Worm (Caenorhabditis elegans) whole organism, dauer: ENCODE results near the gene srlf-32.

ENCODE experiments used
- unc-62 ChIP-seq: sonication (generic microtip); optimal IDR thresholded peaks from 2 replicates; lab custom pipeline; 2017; ENCODE audit warnings: missing biosample characterization, missing genetic modification reagents, missing genetic modification characterization

srlf-32 gene

DNA sequence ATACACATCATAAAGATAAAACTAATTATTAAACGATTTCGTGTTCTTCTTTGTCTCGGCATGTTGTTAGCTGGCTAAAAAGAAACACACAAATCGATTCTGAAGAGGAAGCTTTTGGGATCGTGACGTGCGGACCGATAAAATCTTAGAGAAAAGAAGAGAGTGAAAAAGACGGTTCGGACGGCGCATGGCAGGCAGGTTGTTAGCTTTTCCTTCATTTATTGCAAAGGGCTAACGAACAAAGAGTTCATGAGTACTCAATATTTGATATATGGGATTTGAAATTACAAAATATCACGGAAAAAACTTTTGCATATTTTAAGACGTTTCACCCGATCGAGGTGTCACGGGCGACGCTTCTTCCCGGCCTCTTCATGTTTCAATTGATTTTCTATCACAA, 19.8 kb downstream of the srlf-32 start, which contains the start of gene ZK829.3:
TSS of gene ZK829.3 (minus strand) at position 101 of the 400 bp plus-strand sequence.
- TF ChIP-seq unc-62 = no peak

DNA sequence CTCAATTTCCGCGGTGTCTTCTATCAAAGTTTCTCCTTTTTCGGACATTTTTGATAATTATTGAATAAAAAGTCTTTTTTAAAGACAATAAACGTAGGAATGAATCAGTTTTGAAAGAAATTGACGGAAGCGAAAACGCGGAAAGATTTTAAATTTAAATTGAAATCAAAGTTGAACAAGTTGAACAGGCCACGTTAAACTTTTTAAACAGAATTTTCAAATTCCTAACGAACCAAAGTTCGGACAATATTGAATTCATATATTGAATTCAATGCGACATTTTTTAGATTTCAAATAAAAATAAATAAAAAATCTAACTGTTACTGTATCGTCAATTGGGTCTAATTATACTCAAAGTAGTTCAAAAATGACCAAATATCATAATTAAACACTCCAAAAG, 23.9 kb downstream of the srlf-32 start, which contains the start of gene hdl-1:
TSS of gene hdl-1 (minus strand) at position 101 of the 400 bp plus-strand sequence.
- TF ChIP-seq unc-62 = no peak

DNA sequence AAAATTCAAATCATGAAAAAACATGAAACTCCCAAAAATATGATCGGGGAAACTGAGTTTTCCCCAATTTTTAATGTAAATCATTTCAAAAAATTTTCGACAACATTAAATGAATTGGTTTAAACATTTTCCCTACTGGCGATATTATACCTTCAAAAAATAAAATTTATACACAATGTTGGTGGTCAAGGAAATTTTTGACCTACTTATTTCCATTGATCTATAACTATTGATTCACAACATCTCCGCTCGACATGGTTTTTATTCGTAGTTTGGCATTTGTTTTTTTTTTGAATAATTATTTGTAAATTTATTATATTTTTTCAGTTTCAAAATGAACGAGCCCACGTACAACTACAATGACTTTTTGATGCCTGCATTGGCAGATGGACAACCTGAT, 24.4 kb downstream of the srlf-32 start, which contains the start of gene tbx-36:
TSS of gene tbx-36 (plus strand) at position 301 of the 400 bp plus-strand sequence.
- no peak for TF ChIP-seq unc-62

DNA sequence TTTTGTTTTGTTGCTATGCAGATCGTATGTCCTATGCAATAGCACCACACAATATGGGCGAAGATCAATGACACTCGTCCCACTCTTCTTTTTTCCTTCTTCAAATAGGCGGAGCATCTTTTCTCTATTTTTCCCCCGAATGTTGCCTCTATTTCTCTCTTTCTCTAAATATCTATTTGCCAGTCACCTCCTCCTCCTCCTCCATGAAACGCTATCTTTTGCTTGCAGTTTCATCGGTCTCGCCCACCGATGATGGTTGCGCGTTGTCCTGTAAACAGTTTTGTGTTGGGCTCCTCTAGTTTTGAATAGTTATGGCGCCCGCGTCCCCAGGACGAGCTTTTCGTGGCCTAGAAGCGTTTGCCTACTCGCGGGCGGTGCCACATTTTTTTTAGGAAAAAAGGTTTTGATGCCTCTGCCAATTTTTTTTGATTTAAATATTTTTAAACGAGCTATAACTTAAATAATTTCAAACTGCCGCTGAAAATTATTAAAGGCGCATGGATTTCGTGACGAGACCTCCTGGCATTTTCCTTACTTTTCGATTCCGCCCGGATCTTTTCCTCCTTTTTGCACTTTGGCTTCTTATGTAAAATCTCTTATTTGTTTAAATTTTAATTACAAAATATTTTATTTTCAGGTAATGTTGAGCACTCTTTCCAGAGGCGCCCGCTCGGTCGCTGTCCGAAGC, 26.9 kb downstream of the srlf-32 start, which contains the start of gene gdh-1:
TSS of gene gdh-1 (plus strand) at position 638 of the 688 bp plus-strand sequence.
- TF ChIP-seq unc-62 = no peak

DNA sequence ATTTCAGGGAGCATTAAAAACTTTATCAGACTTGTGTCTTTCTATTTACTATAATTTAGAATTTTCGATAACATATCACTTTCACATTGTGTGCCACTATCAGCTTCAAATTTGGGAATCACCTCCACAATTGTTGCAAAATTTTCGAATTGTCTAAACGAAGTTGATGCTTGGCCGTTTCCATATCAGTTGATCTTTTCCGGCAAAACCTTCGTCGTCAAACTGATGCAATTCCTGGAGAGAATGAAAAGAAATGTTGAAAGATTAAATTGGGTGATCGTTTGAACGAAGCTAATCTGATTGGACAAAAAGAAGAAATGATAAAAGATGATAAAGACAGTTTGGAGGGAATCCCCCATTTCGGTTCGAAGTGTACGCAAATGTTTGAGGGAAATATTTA, 29.8 kb downstream of the srlf-32 start:
- no peak for TF ChIP-seq unc-62

DNA sequence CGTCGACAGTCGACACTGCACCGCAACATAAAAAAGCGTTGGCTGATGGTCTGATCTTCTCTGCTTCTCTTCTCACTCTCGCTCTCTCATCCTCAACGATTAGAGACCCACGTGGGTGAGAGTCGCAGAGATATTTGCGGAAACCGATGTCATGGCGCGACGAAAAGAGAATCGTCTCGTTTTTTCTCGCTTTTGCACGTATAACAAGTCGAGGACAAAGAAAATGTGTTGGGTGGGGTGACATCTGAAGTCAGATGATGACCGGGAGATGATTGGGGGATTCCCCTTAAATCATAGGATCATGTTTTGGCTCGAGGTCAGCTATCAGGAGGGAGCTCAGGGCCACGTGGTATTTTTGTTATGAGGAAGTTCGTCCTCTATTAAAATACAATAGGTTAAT, 30.6 kb downstream of the srlf-32 start:
- peak; percentile 29 for TF ChIP-seq unc-62

DNA sequence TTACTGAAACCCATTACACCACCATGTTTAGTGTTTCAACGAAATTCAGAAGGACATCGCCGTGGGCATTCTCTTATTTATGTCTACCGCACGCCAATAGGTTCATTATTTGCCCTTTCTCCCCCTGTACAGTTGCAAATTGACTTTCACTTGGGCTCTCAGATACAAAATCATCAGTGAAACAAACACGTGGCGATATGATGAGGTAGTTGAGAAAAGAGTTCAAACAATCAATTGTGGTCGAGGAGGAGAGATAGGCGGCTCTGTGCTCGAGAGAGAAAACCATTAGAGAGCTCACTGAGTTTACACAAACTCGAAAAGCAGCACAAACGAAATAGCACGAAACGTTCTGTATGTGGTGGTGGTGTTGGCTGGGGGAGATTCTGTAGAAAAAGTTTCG, 31.2 kb downstream of the srlf-32 start:
- no peak for TF ChIP-seq unc-62

DNA sequence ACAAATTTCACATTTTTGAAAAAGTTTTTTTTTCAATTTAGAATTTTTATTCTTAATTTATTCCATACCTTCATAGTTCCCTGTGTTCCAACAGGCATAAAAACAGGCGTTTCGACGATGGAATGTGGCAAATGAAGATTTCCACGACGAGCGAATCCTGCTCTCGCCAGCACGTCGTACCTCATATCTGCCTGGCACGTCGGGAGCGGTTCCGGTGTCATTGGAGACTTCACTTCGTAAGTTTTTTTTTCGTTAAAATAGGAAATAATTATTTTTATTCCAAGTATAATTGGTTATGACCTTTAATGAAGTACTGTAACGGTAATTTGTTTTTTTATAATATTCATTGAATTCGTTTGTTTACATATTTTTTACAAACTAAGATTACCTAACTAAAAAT, 33.7 kb downstream of the srlf-32 start, which contains the start of gene tgt-1:
TSS of gene tgt-1 (minus strand) at position 232 of the 400 bp plus-strand sequence.
- no peak for TF ChIP-seq unc-62

DNA sequence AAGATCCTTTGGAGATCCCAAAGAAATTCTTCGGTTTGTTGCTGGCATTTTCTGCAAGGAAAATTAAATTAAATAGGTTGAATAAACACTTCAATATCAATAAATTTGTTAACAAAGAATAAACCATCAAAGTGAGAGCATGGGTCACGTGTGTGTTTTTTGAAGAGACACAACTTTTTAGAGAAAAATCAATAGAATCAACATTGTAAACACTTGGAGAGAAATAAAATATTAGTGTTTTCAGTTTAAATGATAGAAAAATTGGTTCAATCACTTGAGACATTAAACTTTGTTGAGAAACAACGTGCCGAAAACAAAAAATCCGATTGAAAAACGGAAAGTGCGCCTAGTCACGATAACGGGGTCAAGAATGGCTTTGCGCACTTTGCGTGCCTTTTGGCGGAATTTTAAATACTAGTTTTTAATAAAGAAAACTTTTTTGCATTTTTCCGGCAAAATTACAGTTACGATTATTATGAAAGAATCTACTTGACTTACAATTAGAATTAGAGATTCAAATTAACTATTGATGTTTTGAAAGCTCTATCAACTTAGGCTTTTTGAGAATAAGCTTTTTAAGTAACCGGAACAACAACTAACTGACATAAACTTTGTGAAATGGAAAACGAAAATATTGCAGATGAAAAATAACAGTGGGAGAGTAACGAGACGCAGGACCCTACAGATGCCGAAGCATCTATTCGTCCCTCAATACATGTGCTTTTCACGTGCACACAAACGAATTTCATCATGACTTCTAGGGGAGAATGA, 35.8 kb downstream of the srlf-32 start, which contains the start of gene ZK829.7:
TSS of gene ZK829.7 (minus strand) at position 51 of the 771 bp plus-strand sequence.
- no peak for TF ChIP-seq unc-62

DNA sequence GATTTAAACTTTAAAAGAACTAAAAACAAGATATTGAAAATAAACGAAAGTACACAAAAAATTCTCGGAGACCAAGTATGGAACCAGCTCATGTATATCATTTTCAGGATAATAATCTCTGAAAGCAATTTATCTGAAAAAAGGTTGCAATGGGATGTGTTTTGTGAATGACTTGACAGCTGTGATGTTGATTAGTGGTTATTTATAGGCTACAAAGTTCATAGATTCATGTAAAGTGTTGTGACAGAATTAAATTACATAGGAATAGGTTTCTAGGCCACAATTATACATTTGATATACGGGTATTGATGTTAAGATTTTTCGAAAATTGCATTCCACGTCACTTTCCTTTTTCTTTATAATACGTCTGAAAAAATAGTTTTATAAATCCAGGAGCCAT, 39.5 kb downstream of the srlf-32 start, which contains the start of gene srj-1:
TSS of gene srj-1 (minus strand) at position 101 of the 400 bp plus-strand sequence.
- no peak for TF ChIP-seq unc-62

DNA sequence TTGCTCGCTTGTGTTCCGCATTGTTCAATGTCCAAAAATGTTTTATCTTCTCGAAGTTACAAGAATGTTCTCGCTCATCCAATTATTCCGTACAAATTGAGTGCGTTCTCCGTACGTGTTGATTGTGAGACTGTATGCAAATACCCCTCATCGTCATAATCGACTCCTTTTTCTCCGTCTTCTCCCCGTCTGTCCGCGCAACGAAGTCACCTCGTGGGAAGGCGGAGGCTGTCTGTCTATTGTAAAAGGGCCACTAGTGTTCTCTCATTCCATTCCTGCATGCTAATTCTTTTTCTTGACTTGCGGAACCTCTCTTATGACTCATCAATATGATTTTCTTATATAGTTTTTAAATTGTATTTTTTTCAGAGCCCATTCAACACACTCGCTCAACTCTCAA, 44.3 kb downstream of the srlf-32 start, which contains the start of gene ZK829.9:
TSS of gene ZK829.9 (plus strand) at position 364 of the 400 bp plus-strand sequence.
- TF ChIP-seq unc-62 = no peak
